Worm (Caenorhabditis elegans): Measurements from ENCODE around the gene srd-5.

ce11 chrIV:5703443-5703842 lies 29.1 kb upstream of the srd-5 start, which contains the start of the genes C55C3.73 and perm-5:
- no peak for TF ChIP-seq W03F9.2 (tag; optimal IDR thresholded peaks at IDR 0.05)
- no peak for TF ChIP-seq dao-5 (tag; optimal IDR thresholded peaks at IDR 0.05)
- TF ChIP-seq him-1 (tag; optimal IDR thresholded peaks at IDR 0.05), result no peak
